Worm (Caenorhabditis elegans) whole organism, L4 larva: ENCODE data around the gene C37C3.18.

ENCODE experiments used
- R02D3.7 ChIP-seq: fragments of 150-350 bp; sonication (generic microtip); optimal IDR thresholded peaks from 3 replicates; lab custom pipeline; 2014; ENCODE audit warnings: missing biosample characterization, missing genetic modification characterization
- Y105C5A.15 ChIP-seq: fragments of 200-800 bp; sonication (Bioruptor generic); IDR thresholded peaks from 2 replicates; pipeline ENCODE4 v1.3.6; 2022; ENCODE audit warnings: missing genetic modification characterization, missing compliant biosample characterization
- ZK337.2 ChIP-seq: fragments of 200-800 bp; sonication (Bioruptor generic); IDR thresholded peaks from 2 replicates; pipeline ENCODE4 v1.3.6; 2022; ENCODE audit warnings: missing genetic modification reagents, missing genetic modification characterization, missing compliant biosample characterization
- aha-1 ChIP-seq: fragments of 150-350 bp; peaks from one replicate; lab custom pipeline; 2014; ENCODE audit warnings: missing biosample characterization, missing genetic modification characterization
- ama-1 ChIP-seq: fragments of 150-350 bp; optimal IDR thresholded peaks from 2 replicates; lab custom pipeline; 2014; ENCODE audit warnings: inconsistent platforms, mixed read lengths
- arid-1 ChIP-seq: fragments of 200-800 bp; sonication (Bioruptor generic); conservative IDR thresholded peaks from 2 replicates; pipeline ENCODE4 v1.3.6; 2022; ENCODE audit warnings: missing genetic modification reagents, missing genetic modification characterization, missing compliant biosample characterization
- ceh-28 ChIP-seq: fragments of 150-350 bp; optimal IDR thresholded peaks from 2 replicates; lab custom pipeline; 2014; ENCODE audit warnings: missing biosample characterization, missing genetic modification reagents, missing genetic modification characterization
- ces-1 ChIP-seq: fragments of 150-350 bp; sonication (generic microtip); optimal IDR thresholded peaks from 4 replicates; lab custom pipeline; 2014; ENCODE audit warnings: missing biosample characterization, missing genetic modification reagents, missing genetic modification characterization
- cey-2 ChIP-seq: sonication (generic microtip); optimal IDR thresholded peaks from 3 replicates; lab custom pipeline; 2017; ENCODE audit warnings: missing genetic modification characterization, mild to moderate bottlenecking, missing compliant biosample characterization, antibody characterized with exemption, borderline replicate concordance; ENCODE audit not compliant: insufficient read depth
- daf-12 ChIP-seq: fragments of 150-350 bp; optimal IDR thresholded peaks from 2 replicates; lab custom pipeline; 2014; ENCODE audit warnings: missing biosample characterization, missing genetic modification reagents, missing genetic modification characterization
- daf-16 ChIP-seq, 3 experiments: sonication (generic microtip); optimal IDR thresholded peaks; 2 replicates each; lab custom pipeline; 2016 to 2017; ENCODE audit warnings: missing genetic modification characterization in 3 of 3, missing genetic modification reagents in 3 of 3, mild to moderate bottlenecking in 2 of 3, missing compliant biosample characterization in 2 of 3, missing biosample characterization in 1 of 3, moderate library complexity in 1 of 3
- dmd-6 ChIP-seq: fragments of 200-800 bp; sonication (Bioruptor generic); IDR thresholded peaks from 2 replicates; pipeline ENCODE4 v1.3.6; 2022; ENCODE audit warnings: missing genetic modification reagents, missing genetic modification characterization, missing compliant biosample characterization
- dpl-1 ChIP-seq: fragments of 150-350 bp; optimal IDR thresholded peaks from 2 replicates; lab custom pipeline; 2014; ENCODE audit warnings: missing biosample characterization, missing genetic modification reagents, missing genetic modification characterization
- dve-1 ChIP-seq: sonication (generic microtip); optimal IDR thresholded peaks from 2 replicates; lab custom pipeline; 2017; ENCODE audit warnings: antibody characterized with exemption, mild to moderate bottlenecking, missing genetic modification characterization, missing compliant biosample characterization; ENCODE audit not compliant: insufficient read depth
- egl-27 ChIP-seq: sonication (generic microtip); optimal IDR thresholded peaks from 3 replicates; lab custom pipeline; 2017; ENCODE audit warnings: missing biosample characterization, missing genetic modification reagents, missing genetic modification characterization
- hlh-11 ChIP-seq: fragments of 200-800 bp; sonication (Bioruptor generic); optimal IDR thresholded peaks from 2 replicates; lab custom pipeline; 2018; ENCODE audit warnings: mild to moderate bottlenecking, missing genetic modification characterization, missing compliant biosample characterization
- hlh-30 ChIP-seq: sonication (generic microtip); optimal IDR thresholded peaks from 2 replicates; lab custom pipeline; 2017; ENCODE audit warnings: antibody characterized with exemption, mild to moderate bottlenecking, missing genetic modification characterization, missing compliant biosample characterization; ENCODE audit not compliant: insufficient read depth
- hmg-1.1 ChIP-seq: fragments of 200-800 bp; sonication (Bioruptor generic); IDR thresholded peaks from 2 replicates; pipeline ENCODE4 v1.3.6; 2022; ENCODE audit warnings: missing genetic modification reagents, missing genetic modification characterization, missing compliant biosample characterization
- lin-1 ChIP-seq: fragments of 200-800 bp; sonication (Bioruptor generic); IDR thresholded peaks from 2 replicates; pipeline ENCODE4 v1.3.6; 2022; ENCODE audit warnings: missing genetic modification reagents, missing genetic modification characterization, missing compliant biosample characterization
- lin-15B ChIP-seq: fragments of 150-350 bp; sonication (generic microtip); optimal IDR thresholded peaks from 3 replicates; lab custom pipeline; 2014; ENCODE audit warnings: missing biosample characterization, missing genetic modification characterization
- lin-38 ChIP-seq: fragments of 200-800 bp; sonication (Bioruptor generic); IDR thresholded peaks from 2 replicates; pipeline ENCODE4 v1.3.6; 2022; ENCODE audit warnings: missing genetic modification reagents, missing genetic modification characterization, missing compliant biosample characterization
- lin-39 ChIP-seq: fragments of 150-350 bp; optimal IDR thresholded peaks from 2 replicates; lab custom pipeline; 2014; ENCODE audit warnings: missing biosample characterization, missing genetic modification reagents, missing genetic modification characterization
- lsy-2 ChIP-seq, 2 experiments: fragments of 150-350 bp in 1 of 2; sonication (generic microtip) in 1 of 2; optimal IDR thresholded peaks; 2 replicates each; lab custom pipeline; 2014 to 2017; ENCODE audit warnings: missing biosample characterization in 2 of 2, missing genetic modification characterization in 2 of 2
- madf-9 ChIP-seq: fragments of 200-800 bp; sonication (Bioruptor generic); conservative IDR thresholded peaks from 2 replicates; pipeline ENCODE4 v1.3.6; 2022; ENCODE audit warnings: missing genetic modification reagents, missing genetic modification characterization, missing compliant biosample characterization
- mdl-1 ChIP-seq, 2 experiments: fragments of 150-350 bp in 1 of 2; sonication (generic microtip) in 1 of 2; optimal IDR thresholded peaks; 2 replicates each; lab custom pipeline; 2014 to 2017; ENCODE audit warnings: missing biosample characterization in 2 of 2, missing genetic modification characterization in 2 of 2
- mep-1 ChIP-seq: fragments of 150-350 bp; sonication (generic microtip); optimal IDR thresholded peaks from 3 replicates; lab custom pipeline; 2014; ENCODE audit warnings: missing biosample characterization, missing genetic modification characterization
- mxl-2 ChIP-seq: fragments of 200-800 bp; sonication (Bioruptor generic); conservative IDR thresholded peaks from 2 replicates; pipeline ENCODE4 v1.3.6; 2022; ENCODE audit warnings: missing genetic modification reagents, missing genetic modification characterization, missing compliant biosample characterization
- nhr-10 ChIP-seq: fragments of 150-350 bp; optimal IDR thresholded peaks from 2 replicates; lab custom pipeline; 2014; ENCODE audit warnings: missing biosample characterization, missing genetic modification characterization
- nhr-11 ChIP-seq: fragments of 150-350 bp; optimal IDR thresholded peaks from 2 replicates; lab custom pipeline; 2014; ENCODE audit warnings: missing biosample characterization, missing genetic modification characterization
- nhr-237 ChIP-seq: sonication (generic microtip); optimal IDR thresholded peaks from 2 replicates; lab custom pipeline; 2017; ENCODE audit warnings: missing biosample characterization, missing genetic modification characterization
- nhr-25 ChIP-seq: sonication (generic microtip); optimal IDR thresholded peaks from 2 replicates; lab custom pipeline; 2017; ENCODE audit warnings: missing genetic modification characterization, mild to moderate bottlenecking, missing compliant biosample characterization, antibody characterized with exemption, moderate library complexity, borderline replicate concordance; ENCODE audit not compliant: insufficient read depth
- nhr-28 ChIP-seq: fragments of 150-350 bp; optimal IDR thresholded peaks from 2 replicates; lab custom pipeline; 2014; ENCODE audit warnings: missing biosample characterization, missing genetic modification characterization
- nhr-76 ChIP-seq: fragments of 150-350 bp; optimal IDR thresholded peaks from 2 replicates; lab custom pipeline; 2014; ENCODE audit warnings: missing biosample characterization, missing genetic modification characterization
- pha-4 ChIP-seq, 2 experiments: fragments of 150-350 bp in 1 of 2; fragments of 200-800 bp in 1 of 2; sonication (Bioruptor generic) in 1 of 2; IDR thresholded peaks in 1 of 2; optimal IDR thresholded peaks in 1 of 2; 2 replicates each; pipeline versions ENCODE4 v1.3.6 to Lab custom; 2014 to 2022; ENCODE audit warnings: missing genetic modification characterization in 2 of 2, missing genetic modification reagents in 2 of 2, missing biosample characterization in 1 of 2, missing compliant biosample characterization in 1 of 2
- php-3 ChIP-seq: fragments of 200-800 bp; sonication (Bioruptor generic); IDR thresholded peaks from 2 replicates; pipeline ENCODE4 v1.3.6; 2022; ENCODE audit warnings: missing genetic modification reagents, missing genetic modification characterization, missing compliant biosample characterization
- pqm-1 ChIP-seq: sonication (generic microtip); optimal IDR thresholded peaks from 2 replicates; lab custom pipeline; 2017; ENCODE audit warnings: missing biosample characterization, missing genetic modification characterization
- skn-1 ChIP-seq: fragments of 150-350 bp; optimal IDR thresholded peaks from 2 replicates; lab custom pipeline; 2014; ENCODE audit warnings: missing biosample characterization, missing genetic modification characterization
- spr-3 ChIP-seq: fragments of 200-800 bp; sonication (Bioruptor generic); optimal IDR thresholded peaks from 2 replicates; lab custom pipeline; 2018; ENCODE audit warnings: mild to moderate bottlenecking, missing genetic modification characterization, missing compliant biosample characterization
- tag-97 ChIP-seq: fragments of 200-800 bp; sonication (Bioruptor generic); IDR thresholded peaks from 2 replicates; pipeline ENCODE4 v1.3.6; 2022; ENCODE audit warnings: missing genetic modification characterization, missing compliant biosample characterization
- unc-130 ChIP-seq: sonication (generic microtip); optimal IDR thresholded peaks from 2 replicates; lab custom pipeline; 2016; ENCODE audit warnings: missing genetic modification reagents, missing genetic modification characterization, missing compliant biosample characterization
- unc-39 ChIP-seq: sonication (generic microtip); optimal IDR thresholded peaks from 2 replicates; lab custom pipeline; 2017; ENCODE audit warnings: missing biosample characterization, missing genetic modification characterization
- zag-1 ChIP-seq: fragments of 150-350 bp; optimal IDR thresholded peaks from 2 replicates; lab custom pipeline; 2014; ENCODE audit warnings: missing biosample characterization, missing genetic modification characterization
- zfp-3 ChIP-seq: fragments of 200-800 bp; sonication (Bioruptor generic); conservative IDR thresholded peaks from 2 replicates; pipeline ENCODE4 v1.3.6; 2022; ENCODE audit warnings: missing genetic modification reagents, missing genetic modification characterization, missing compliant biosample characterization
- zip-11 ChIP-seq: fragments of 200-800 bp; sonication (Bioruptor generic); IDR thresholded peaks from 2 replicates; pipeline ENCODE4 v1.3.6; 2022; ENCODE audit warnings: missing genetic modification characterization, missing compliant biosample characterization
- ztf-11 ChIP-seq: fragments of 150-350 bp; optimal IDR thresholded peaks from 2 replicates; lab custom pipeline; 2014; ENCODE audit warnings: missing biosample characterization, missing genetic modification characterization

C37C3.18 gene

ce11 chrV:7809320-7810256 is 45.2 kb upstream of the C37C3.18 start, which contains the start of gene ZK742.3:
Gene ZK742.3, minus strand, starts transcription at chrV:7809912.
- TF ChIP-seq madf-9 (GFP tag; lab: Robert Waterston, UW) (no peak), zip-11 (GFP tag; lab: Robert Waterston, UW) (no peak), mep-1 (peak; percentile 7), egl-27 (tag; lab: Kevin White, UChicago) (no peak), unc-130 (no peak), unc-39 (tag; lab: Kevin White, UChicago) (no peak), tag-97 (no peak), hmg-1.1 (GFP tag; lab: Robert Waterston, UW) (no peak), aha-1 (tag; lab: Kevin White, UChicago) (peak; percentile 95), hlh-30 (tag; lab: Kevin White, UChicago) (peak; percentile 9), ama-1 (no peak), zfp-3 (GFP tag; lab: Robert Waterston, UW) (no peak), lin-38 (GFP tag; lab: Robert Waterston, UW) (0 out of 2 replicates have a peak, but pooled peaks have one; percentile 28), pqm-1 (peak; percentile 50), zag-1 (no peak), arid-1 (no peak), Y105C5A.15 (GFP tag; lab: Robert Waterston, UW) (no peak), ztf-11 (tag; lab: Kevin White, UChicago) (no peak), ceh-28 (tag; lab: Kevin White, UChicago) (no peak), spr-3 (GFP tag; lab: Kevin White, UChicago) (no peak), dpl-1 (GFP tag; lab: Kevin White, UChicago) (no peak), R02D3.7 (no peak), nhr-76 (no peak), ZK337.2 (GFP tag; lab: Robert Waterston, UW) (no peak), nhr-28 (tag; lab: Kevin White, UChicago) (peak; percentile 98), lin-15B (tag; lab: Kevin White, UChicago) (no peak), nhr-25 (no peak), ces-1 (GFP tag; lab: Kevin White, UChicago) (no peak), hlh-11 (tag; lab: Kevin White, UChicago) (peak; percentile 39), nhr-11 (tag; lab: Kevin White, UChicago) (no peak), nhr-237 (tag; lab: Kevin White, UChicago) (no peak), lin-39 (tag; lab: Kevin White, UChicago) (no peak), php-3 (GFP tag; lab: Robert Waterston, UW) (0 out of 2 replicates have a peak, but pooled peaks have one; percentile 9), dve-1 (tag; lab: Kevin White, UChicago) (peak; percentile 57), nhr-10 (tag; lab: Kevin White, UChicago) (peak; percentile 7), lsy-2 (tag; optimal IDR thresholded peaks at IDR 0.05; lab: Kevin White, UChicago) (no peak), pha-4 (GFP tag; IDR thresholded peaks at IDR 0.05; lab: Robert Waterston, UW) (no peak), pha-4 (tag; optimal IDR thresholded peaks at IDR 0.05; lab: Kevin White, UChicago) (no peak), daf-12 (tag; lab: Kevin White, UChicago) (no peak), mxl-2 (GFP tag; lab: Robert Waterston, UW) (no peak), lin-1 (no peak), dmd-6 (GFP tag; lab: Robert Waterston, UW) (peak; percentile 71), skn-1 (tag; lab: Kevin White, UChicago) (no peak), cey-2 (tag; lab: Kevin White, UChicago) (no peak), daf-16 (GFP tag; optimal IDR thresholded peaks at IDR 0.05; lab: Kevin White, UChicago) (no peak), daf-16 (tag; optimal IDR thresholded peaks at IDR 0.05; lab: Kevin White, UChicago) (peak; percentile 40), mdl-1 (tag; optimal IDR thresholded peaks at IDR 0.05; lab: Kevin White, UChicago) (no peak)
